Fruit fly (Drosophila melanogaster) whole organism, adult: ENCODE results near the gene dlg1.

Experiments used
- CG11617 ChIP-seq: fragments of 200-800 bp; sonication (Bioruptor generic); optimal IDR thresholded peaks from 2 replicates; lab custom pipeline; 2017; ENCODE audit warnings: mild to moderate bottlenecking, missing biosample characterization, missing genetic modification reagents, missing genetic modification characterization
- CG12768 ChIP-seq: fragments of 200-800 bp; sonication (Bioruptor generic); optimal IDR thresholded peaks from 2 replicates; lab custom pipeline; 2017; ENCODE audit warnings: missing biosample characterization, missing genetic modification characterization, mild to moderate bottlenecking, moderate library complexity, missing genetic modification reagents
- CG14711 ChIP-seq: fragments of 200-800 bp; sonication (Bioruptor generic); optimal IDR thresholded peaks from 2 replicates; lab custom pipeline; 2018; ENCODE audit warnings: missing biosample characterization, mild to moderate bottlenecking, missing genetic modification characterization, moderate library complexity
- CG1620 ChIP-seq: fragments of 200-800 bp; sonication (Bioruptor generic); optimal IDR thresholded peaks from 2 replicates; lab custom pipeline; 2016; ENCODE audit warnings: missing biosample characterization, missing genetic modification characterization
- CG33017 ChIP-seq: fragments of 200-800 bp; sonication (Bioruptor generic); optimal IDR thresholded peaks from 2 replicates; lab custom pipeline; 2018; ENCODE audit warnings: missing biosample characterization, mild to moderate bottlenecking, missing genetic modification characterization, moderate library complexity
- CG5204 ChIP-seq: fragments of 200-800 bp; sonication (Bioruptor generic); optimal IDR thresholded peaks from 2 replicates; lab custom pipeline; 2016; ENCODE audit warnings: missing biosample characterization, missing genetic modification characterization
- CG7045 ChIP-seq: fragments of 200-800 bp; sonication (Bioruptor generic); optimal IDR thresholded peaks from 2 replicates; lab custom pipeline; 2017; ENCODE audit warnings: missing biosample characterization, mild to moderate bottlenecking, missing genetic modification characterization
- CG7101 ChIP-seq: fragments of 200-800 bp; sonication (Bioruptor generic); optimal IDR thresholded peaks from 2 replicates; lab custom pipeline; 2018; ENCODE audit warnings: missing biosample characterization, mild to moderate bottlenecking, missing genetic modification characterization, moderate library complexity
- Clk ChIP-seq: fragments of 200-800 bp; sonication (Bioruptor generic); optimal IDR thresholded peaks from 2 replicates; lab custom pipeline; 2017; ENCODE audit warnings: missing biosample characterization, missing genetic modification characterization
- Crg-1 ChIP-seq: fragments of 200-800 bp; sonication (Bioruptor generic); optimal IDR thresholded peaks from 2 replicates; lab custom pipeline; 2016; ENCODE audit warnings: missing biosample characterization, missing genetic modification characterization
- Hr96 ChIP-seq: fragments of 200-800 bp; sonication (Bioruptor generic); optimal IDR thresholded peaks from 2 replicates; lab custom pipeline; 2016; ENCODE audit warnings: missing biosample characterization, missing genetic modification characterization
- Mnt ChIP-seq: fragments of 200-800 bp; sonication (Bioruptor generic); optimal IDR thresholded peaks from 2 replicates; lab custom pipeline; 2016; ENCODE audit warnings: missing biosample characterization, mild to moderate bottlenecking, missing genetic modification characterization
- bab1 ChIP-seq: fragments of 200-800 bp; sonication (Bioruptor generic); optimal IDR thresholded peaks from 3 replicates; lab custom pipeline; 2019; ENCODE audit warnings: missing biosample characterization, mild to moderate bottlenecking, missing genetic modification characterization, moderate library complexity
- cic ChIP-seq: fragments of 200-800 bp; sonication (Bioruptor generic); optimal IDR thresholded peaks from 2 replicates; lab custom pipeline; 2017; ENCODE audit warnings: missing biosample characterization, mild to moderate bottlenecking, missing genetic modification characterization, moderate library complexity
- cnc ChIP-seq, 2 experiments: fragments of >200 bp; optimal IDR thresholded peaks; 2 replicates each; lab custom pipeline; 2017
- kay ChIP-seq: fragments of 200-800 bp; sonication (Bioruptor generic); peaks from one replicate; lab custom pipeline; 2016; ENCODE audit warnings: missing biosample characterization, missing genetic modification characterization, borderline replicate concordance
- ovo ChIP-seq: fragments of 200-800 bp; sonication (Bioruptor generic); optimal IDR thresholded peaks from 2 replicates; lab custom pipeline; 2016; ENCODE audit warnings: missing biosample characterization, missing genetic modification characterization
- pad ChIP-seq: fragments of 200-800 bp; sonication (Bioruptor generic); optimal IDR thresholded peaks from 3 replicates; lab custom pipeline; 2017; ENCODE audit warnings: missing biosample characterization, missing genetic modification characterization, mild to moderate bottlenecking, moderate library complexity, missing genetic modification reagents
- tj ChIP-seq: fragments of 200-800 bp; sonication (Bioruptor generic); optimal IDR thresholded peaks from 3 replicates; lab custom pipeline; 2017; ENCODE audit warnings: missing biosample characterization, mild to moderate bottlenecking, missing genetic modification characterization, moderate library complexity
- toe ChIP-seq: fragments of 200-800 bp; sonication (Bioruptor generic); optimal IDR thresholded peaks from 2 replicates; lab custom pipeline; 2016; ENCODE audit warnings: missing biosample characterization, missing genetic modification characterization

dlg1 gene

dm6 chrX:11379747-11380146 is 10.3 kb downstream of the dlg1 start:
- no peak for TF ChIP-seq CG14711 (tag; lab: Kevin White, UChicago)
- TF ChIP-seq ovo (GFP tag; lab: Kevin White, UChicago), result no peak
- peak; percentile 10 for TF ChIP-seq CG7101 (tag; lab: Kevin White, UChicago)

- TF ChIP-seq Mnt (GFP tag; lab: Kevin White, UChicago), result no peak
- no peak for TF ChIP-seq CG11617 (GFP tag; lab: Kevin White, UChicago)
- TF ChIP-seq Crg-1 (GFP tag; lab: Kevin White, UChicago), result no peak
- TF ChIP-seq cic (GFP tag; lab: Kevin White, UChicago), result no peak
- no peak for TF ChIP-seq bab1 (GFP tag; lab: Kevin White, UChicago)
- TF ChIP-seq CG7045 (GFP tag; lab: Kevin White, UChicago), result no peak
- no peak for TF ChIP-seq tj (GFP tag; lab: Kevin White, UChicago)
- no peak for TF ChIP-seq CG1620 (GFP tag; lab: Kevin White, UChicago)
- no peak for TF ChIP-seq CG7101 (tag; lab: Kevin White, UChicago)
- no peak for TF ChIP-seq cnc (optimal IDR thresholded peaks at IDR 0.05; lab: Kevin White, UChicago)
- TF ChIP-seq toe, result no peak
- no peak for TF ChIP-seq pad (GFP tag; lab: Kevin White, UChicago)
- no peak for TF ChIP-seq CG12768 (GFP tag; lab: Kevin White, UChicago)
- no peak for TF ChIP-seq CG5204 (GFP tag; lab: Kevin White, UChicago)
- TF ChIP-seq kay (GFP tag; lab: Kevin White, UChicago), result no peak
- TF ChIP-seq CG33017 (tag; lab: Kevin White, UChicago), result no peak
- no peak for TF ChIP-seq CG14711 (tag; lab: Kevin White, UChicago)
- no peak for TF ChIP-seq Hr96 (GFP tag; lab: Kevin White, UChicago)
- no peak for TF ChIP-seq Clk (GFP tag; lab: Kevin White, UChicago)
Observed at dm6 chrX:11382588-11382987, 13.1 kb downstream of the dlg1 start.

dm6 chrX:11383530-11383929 is 14.1 kb downstream of the dlg1 start:
- no peak for TF ChIP-seq CG33017 (tag; lab: Kevin White, UChicago)
- no peak for TF ChIP-seq CG7045 (GFP tag; lab: Kevin White, UChicago)
- TF ChIP-seq ovo (GFP tag; lab: Kevin White, UChicago), result no peak
- TF ChIP-seq CG1620 (GFP tag; lab: Kevin White, UChicago), result no peak
- no peak for TF ChIP-seq toe
- TF ChIP-seq Hr96 (GFP tag; lab: Kevin White, UChicago), result no peak
- TF ChIP-seq CG5204 (GFP tag; lab: Kevin White, UChicago), result no peak
- no peak for TF ChIP-seq cic (GFP tag; lab: Kevin White, UChicago)
- no peak for TF ChIP-seq tj (GFP tag; lab: Kevin White, UChicago)

DNA sequence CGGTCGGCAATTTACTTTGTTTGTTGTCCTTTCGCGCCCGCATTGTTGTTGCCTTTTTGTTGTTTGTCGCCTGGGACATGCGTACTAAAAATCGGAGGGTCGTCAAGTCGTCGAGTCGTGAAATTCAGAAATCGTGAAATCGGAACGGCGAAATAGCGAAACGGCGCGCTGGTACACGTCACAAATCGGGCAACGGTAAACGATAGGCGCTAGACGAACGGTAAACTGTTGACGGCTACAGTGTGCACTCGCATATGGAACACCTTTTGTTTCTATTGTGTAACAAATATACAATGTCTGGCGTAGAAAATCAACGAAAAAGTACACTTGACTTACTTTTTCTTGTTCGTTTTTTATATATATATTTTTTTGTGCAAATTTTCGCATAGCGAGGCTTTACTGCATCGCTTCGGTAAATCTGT is 14.6 kb downstream of the dlg1 start:
- peak; percentile 4 for TF ChIP-seq CG12768 (GFP tag; lab: Kevin White, UChicago)
- peak; percentile 42 for TF ChIP-seq CG7045 (GFP tag; lab: Kevin White, UChicago)
- peak; percentile 27 for TF ChIP-seq toe
- TF ChIP-seq CG11617 (GFP tag; lab: Kevin White, UChicago), result peak; percentile 42
- no peak for TF ChIP-seq CG14711 (tag; lab: Kevin White, UChicago)
- peak; percentile 17 for TF ChIP-seq CG33017 (tag; lab: Kevin White, UChicago)
- peak; percentile 46 for TF ChIP-seq CG7101 (tag; lab: Kevin White, UChicago)
- no peak for TF ChIP-seq Crg-1 (GFP tag; lab: Kevin White, UChicago)
- TF ChIP-seq CG5204 (GFP tag; lab: Kevin White, UChicago), result peak; percentile 44
- no peak for TF ChIP-seq ovo (GFP tag; lab: Kevin White, UChicago)

DNA sequence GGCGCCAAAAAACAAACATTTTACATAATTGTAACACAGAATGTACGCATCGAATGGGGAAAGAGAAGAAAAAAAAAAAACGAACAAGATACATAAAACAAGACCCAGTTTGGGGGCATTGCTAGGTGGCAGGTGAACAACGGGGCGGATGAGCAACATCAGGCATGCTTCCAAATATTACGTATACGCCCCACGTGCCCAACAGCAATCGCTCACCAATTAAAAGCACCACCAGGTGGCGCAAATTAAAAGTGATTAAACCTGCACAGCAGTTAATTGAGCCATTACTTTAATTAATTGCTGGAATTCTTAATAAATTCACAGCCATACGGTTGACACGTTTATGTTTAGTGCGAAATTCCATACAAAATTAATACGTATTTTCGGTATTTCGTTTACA is 16.0 kb downstream of the dlg1 start:
- TF ChIP-seq cnc (optimal IDR thresholded peaks at IDR 0.05; lab: Kevin White, UChicago) (no peak), CG12768 (GFP tag; lab: Kevin White, UChicago) (no peak), CG7045 (GFP tag; lab: Kevin White, UChicago) (no peak), cic (GFP tag; lab: Kevin White, UChicago) (no peak), CG11617 (GFP tag; lab: Kevin White, UChicago) (no peak), ovo (GFP tag; lab: Kevin White, UChicago) (no peak), CG7101 (tag; lab: Kevin White, UChicago) (no peak), tj (GFP tag; lab: Kevin White, UChicago) (no peak), CG1620 (GFP tag; lab: Kevin White, UChicago) (no peak), CG33017 (tag; lab: Kevin White, UChicago) (no peak), CG14711 (tag; lab: Kevin White, UChicago) (no peak), toe (no peak), CG5204 (GFP tag; lab: Kevin White, UChicago) (no peak), pad (GFP tag; lab: Kevin White, UChicago) (no peak), Hr96 (GFP tag; lab: Kevin White, UChicago) (no peak), kay (GFP tag; lab: Kevin White, UChicago) (no peak), bab1 (GFP tag; lab: Kevin White, UChicago) (no peak), Crg-1 (GFP tag; lab: Kevin White, UChicago) (no peak), Clk (GFP tag; lab: Kevin White, UChicago) (no peak)
